Worm (Caenorhabditis elegans) whole organism, midembryonic: Measurements from ENCODE around the gene D1054.8.

Experiments
- T22C8.4 ChIP-seq: fragments of 200-800 bp; sonication (Bioruptor generic); IDR thresholded peaks from 2 replicates; pipeline ENCODE4 v1.3.6; 2022; ENCODE audit warnings: missing genetic modification characterization, missing compliant biosample characterization
- med-1 ChIP-seq: sonication (generic microtip); optimal IDR thresholded peaks from 2 replicates; lab custom pipeline; 2017; ENCODE audit warnings: missing genetic modification characterization, mild to moderate bottlenecking, missing compliant biosample characterization, antibody characterized with exemption, missing genetic modification reagents; ENCODE audit not compliant: insufficient read depth
- ref-1 ChIP-seq: fragments of 200-800 bp; sonication (Bioruptor generic); conservative IDR thresholded peaks from 2 replicates; pipeline ENCODE4 v1.3.6; 2022; ENCODE audit warnings: missing genetic modification reagents, missing genetic modification characterization, missing compliant biosample characterization
- tab-1 ChIP-seq: fragments of 200-800 bp; sonication (Bioruptor generic); IDR thresholded peaks from 2 replicates; pipeline ENCODE4 v1.3.6; 2022; ENCODE audit warnings: missing genetic modification characterization, missing compliant biosample characterization
- ztf-23 ChIP-seq: fragments of 200-800 bp; sonication (Bioruptor generic); IDR thresholded peaks from 2 replicates; pipeline ENCODE4 v1.3.6; 2022; ENCODE audit warnings: missing genetic modification reagents, missing genetic modification characterization, missing compliant biosample characterization
- ztf-29 ChIP-seq: fragments of 200-800 bp; sonication (Bioruptor generic); IDR thresholded peaks from 2 replicates; pipeline ENCODE4 v1.3.6; 2022; ENCODE audit warnings: missing genetic modification reagents, missing genetic modification characterization, missing compliant biosample characterization

DNA sequence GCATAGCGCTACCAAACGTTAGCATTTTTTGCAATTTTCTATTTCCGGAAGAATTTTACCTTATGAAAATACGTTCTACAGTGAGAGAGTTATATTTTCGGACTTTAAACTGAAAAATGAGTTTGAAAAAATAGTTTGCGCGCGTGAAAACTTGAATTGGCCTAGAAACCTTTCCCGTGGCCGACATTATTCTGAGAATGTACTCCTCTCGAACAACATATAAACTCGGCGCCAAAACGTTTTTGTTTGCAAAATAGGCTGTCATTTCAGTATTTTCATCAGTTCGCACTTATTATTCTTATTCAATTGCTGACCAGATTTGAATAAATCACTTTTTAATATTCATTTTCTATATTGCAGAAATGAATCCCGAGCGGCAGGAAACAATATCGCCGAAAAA, 47.4 kb upstream of the D1054.8 start, which contains the start of the genes mre-11 and wdr-5.3:
- no peak for TF ChIP-seq ztf-29 (GFP tag; lab: Robert Waterston, UW)
- no peak for TF ChIP-seq ztf-23
- TF ChIP-seq med-1 (GFP tag; lab: Kevin White, UChicago), result no peak
- no peak for TF ChIP-seq ref-1 (GFP tag; lab: Robert Waterston, UW)
- no peak for TF ChIP-seq T22C8.4 (GFP tag; lab: Robert Waterston, UW)
- no peak for TF ChIP-seq tab-1 (GFP tag; lab: Robert Waterston, UW)
